Worm (Caenorhabditis elegans): ENCODE measurements around the gene irg-1.

The irg-1 gene

DNA sequence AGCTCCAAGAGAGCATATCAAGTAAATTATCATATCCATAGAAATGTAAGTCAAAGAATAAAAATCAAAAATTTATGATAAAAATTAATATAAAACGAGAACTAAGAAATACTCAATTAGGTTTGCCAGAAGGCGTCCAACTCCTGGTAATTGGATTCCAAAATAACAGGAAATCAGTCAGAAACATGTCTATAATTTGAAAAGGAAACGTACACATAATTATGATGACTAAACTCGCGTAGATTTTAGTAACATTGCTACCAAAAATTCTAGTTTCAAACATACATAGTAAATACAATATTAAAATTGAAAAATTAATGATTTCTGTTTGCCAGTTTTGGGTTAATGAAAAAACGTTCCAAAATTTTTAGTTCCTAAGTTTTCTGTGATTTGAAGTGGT is 38.7 kb upstream of the irg-1 start, which contains the start of gene srbc-33:
TSS of gene srbc-33 (minus strand) at position 101 of the 400 bp plus-strand sequence.
- TF ChIP-seq ceh-30 (tag; optimal IDR thresholded peaks at IDR 0.05) (no peak), odd-2 (tag; optimal IDR thresholded peaks at IDR 0.05) (no peak), ttx-3 (tag; optimal IDR thresholded peaks at IDR 0.05) (no peak), pat-9 (tag; optimal IDR thresholded peaks at IDR 0.05) (no peak)

- no peak for TF ChIP-seq zip-5 (tag; optimal IDR thresholded peaks at IDR 0.05)
- TF ChIP-seq Y22D7AL.16 (tag; optimal IDR thresholded peaks at IDR 0.05), result no peak
- no peak for TF ChIP-seq unc-86 (tag; optimal IDR thresholded peaks at IDR 0.05)
- TF ChIP-seq odd-2 (tag; optimal IDR thresholded peaks at IDR 0.05), result no peak
- TF ChIP-seq fax-1 (tag; optimal IDR thresholded peaks at IDR 0.05), result no peak
- no peak for TF ChIP-seq hlh-6 (tag; optimal IDR thresholded peaks at IDR 0.05)
- no peak for TF ChIP-seq ceh-24 (tag; optimal IDR thresholded peaks at IDR 0.05)
- no peak for TF ChIP-seq ceh-22 (tag; optimal IDR thresholded peaks at IDR 0.05)
- no peak for TF ChIP-seq unc-55 (GFP tag; optimal IDR thresholded peaks at IDR 0.05)
- no peak for TF ChIP-seq ceh-30 (tag; optimal IDR thresholded peaks at IDR 0.05)
- TF ChIP-seq nhr-11 (tag; optimal IDR thresholded peaks at IDR 0.05), result no peak
- TF ChIP-seq ceh-2 (tag; optimal IDR thresholded peaks at IDR 0.05), result no peak
- no peak for TF ChIP-seq pros-1 (tag; optimal IDR thresholded peaks at IDR 0.05)
- TF ChIP-seq ceh-45 (GFP tag; IDR thresholded peaks at IDR 0.05), result no peak
- TF ChIP-seq npax-4 (tag; optimal IDR thresholded peaks at IDR 0.05), result no peak
Observed at ce11 chrV:3486857-3487256, 36.5 kb upstream of the irg-1 start, which contains the start of gene srbc-32. Gene srbc-32 (minus strand): TSS chrV:3486957.

DNA sequence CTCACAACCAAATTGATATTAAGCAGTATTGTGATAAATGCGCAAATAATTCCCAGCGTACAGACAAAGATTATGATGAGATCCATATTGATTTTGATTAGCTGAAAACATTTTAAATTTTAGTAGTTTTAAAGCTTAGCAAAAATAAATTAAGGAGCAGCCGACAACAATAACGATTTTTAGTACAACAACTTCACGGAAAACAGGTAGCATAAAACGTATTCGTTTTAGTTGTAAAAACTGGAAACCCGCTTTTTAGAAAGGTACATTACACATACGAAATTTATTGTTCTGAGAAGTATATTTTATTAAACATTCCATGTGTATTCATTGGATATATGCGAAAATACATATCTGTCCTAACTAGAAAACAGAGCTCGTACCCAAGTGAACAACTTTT is 33.0 kb upstream of the irg-1 start, which contains the start of gene srbc-36:
TSS of gene srbc-36 (minus strand) at position 101 of the 400 bp plus-strand sequence.
- TF ChIP-seq fax-1 (tag; optimal IDR thresholded peaks at IDR 0.05) (no peak), sox-4 (tag; optimal IDR thresholded peaks at IDR 0.05) (no peak), pha-4 (tag; optimal IDR thresholded peaks at IDR 0.05) (no peak), ceh-19 (GFP tag; optimal IDR thresholded peaks at IDR 0.05) (no peak), pat-9 (tag; optimal IDR thresholded peaks at IDR 0.05) (no peak), Y22D7AL.16 (tag; optimal IDR thresholded peaks at IDR 0.05) (no peak), npax-4 (tag; optimal IDR thresholded peaks at IDR 0.05) (no peak), che-1 (tag; optimal IDR thresholded peaks at IDR 0.05) (no peak), hlh-8 (tag; optimal IDR thresholded peaks at IDR 0.05) (no peak), ceh-31 (tag; optimal IDR thresholded peaks at IDR 0.05) (no peak), pax-1 (tag; optimal IDR thresholded peaks at IDR 0.05) (no peak), odd-2 (tag; optimal IDR thresholded peaks at IDR 0.05) (no peak), unc-55 (GFP tag; optimal IDR thresholded peaks at IDR 0.05) (no peak), hlh-13 (GFP tag; optimal IDR thresholded peaks at IDR 0.05) (no peak)

ce11 chrV:3496880-3497279 is 26.5 kb upstream of the irg-1 start, which contains the start of gene C07G3.15:
Gene C07G3.15 (minus strand): TSS chrV:3496980.
- TF ChIP-seq C08G9.2 (tag; optimal IDR thresholded peaks at IDR 0.05) (no peak), pag-3 (tag; optimal IDR thresholded peaks at IDR 0.05; ENCODE audit: borderline replicate concordance) (no peak), unc-55 (GFP tag; optimal IDR thresholded peaks at IDR 0.05) (no peak), nhr-232 (tag; optimal IDR thresholded peaks at IDR 0.05) (no peak), ref-2 (tag; optimal IDR thresholded peaks at IDR 0.05) (no peak), fkh-10 (GFP tag; optimal IDR thresholded peaks at IDR 0.05) (no peak), ztf-16 (tag; optimal IDR thresholded peaks at IDR 0.05) (no peak), nhr-11 (tag; optimal IDR thresholded peaks at IDR 0.05) (no peak), T23F11.4 (GFP tag; optimal IDR thresholded peaks at IDR 0.05) (no peak), ceh-31 (tag; optimal IDR thresholded peaks at IDR 0.05) (no peak), ceh-6 (GFP tag; optimal IDR thresholded peaks at IDR 0.05) (no peak), lin-11 (tag; optimal IDR thresholded peaks at IDR 0.05) (no peak), ceh-2 (tag; optimal IDR thresholded peaks at IDR 0.05) (no peak), zip-5 (tag; optimal IDR thresholded peaks at IDR 0.05) (no peak), tbx-2 (tag; optimal IDR thresholded peaks at IDR 0.05) (no peak), fax-1 (tag; optimal IDR thresholded peaks at IDR 0.05) (no peak)

Measured in whole organism, late embryonic.